Fruit fly (Drosophila melanogaster): Measurements from ENCODE around the gene croc.

Gene croc

dm6 chr3L:21516716-21517266, 40.5 kb upstream of the croc start (continued):
- TF ChIP-seq wdn (GFP tag; IDR thresholded peaks at IDR 0.05) (no peak), Sry-δ (GFP tag; optimal IDR thresholded peaks at IDR 0.05) (peak; percentile 39), Meics (GFP tag; optimal IDR thresholded peaks at IDR 0.05) (no peak), Hr3 (GFP tag; optimal IDR thresholded peaks at IDR 0.05) (no peak), Nf-YB (GFP tag; optimal IDR thresholded peaks at IDR 0.05) (peak; percentile 7), eve (GFP tag; optimal IDR thresholded peaks at IDR 0.05) (no peak), CG6765 (GFP tag; optimal IDR thresholded peaks at IDR 0.05) (no peak), abd-A (tag; optimal IDR thresholded peaks at IDR 0.05) (no peak), Rfx (GFP tag; IDR thresholded peaks at IDR 0.05) (0 out of 2 replicates have a peak, but pooled peaks have one; percentile 7), Ptx1 (GFP tag; IDR thresholded peaks at IDR 0.05) (no peak), jing (GFP tag; optimal IDR thresholded peaks at IDR 0.05) (no peak), CG2712 (tag; optimal IDR thresholded peaks at IDR 0.05) (peak; percentile 29), cwo (GFP tag; optimal IDR thresholded peaks at IDR 0.05) (no peak), CG32767 (GFP tag; IDR thresholded peaks at IDR 0.05) (no peak), CG13296 (GFP tag; optimal IDR thresholded peaks at IDR 0.05) (no peak), ranshi (GFP tag; IDR thresholded peaks at IDR 0.05) (no peak), dmrt11E (tag; optimal IDR thresholded peaks at IDR 0.05) (peak; percentile 1), Six4 (GFP tag; optimal IDR thresholded peaks at IDR 0.05) (no peak), pfk (GFP tag; optimal IDR thresholded peaks at IDR 0.05) (no peak), CG6854 (GFP tag; optimal IDR thresholded peaks at IDR 0.05) (no peak), MTF-1 (GFP tag; optimal IDR thresholded peaks at IDR 0.05; ENCODE audit: borderline replicate concordance) (no peak), ase (GFP tag; IDR thresholded peaks at IDR 0.05) (no peak), CG7963 (GFP tag; IDR thresholded peaks at IDR 0.05; ENCODE audit: partially characterized antibody) (no peak), CG14860 (GFP tag; IDR thresholded peaks at IDR 0.05; ENCODE audit: partially characterized antibody) (no peak), insv (GFP tag; optimal IDR thresholded peaks at IDR 0.05) (no peak), Abd-B (GFP tag; optimal IDR thresholded peaks at IDR 0.05) (no peak), CG34422 (GFP tag; IDR thresholded peaks at IDR 0.05) (no peak; the same call in 2 of the 3 replicates), lov (optimal IDR thresholded peaks at IDR 0.05) (no peak), lov (GFP tag; IDR thresholded peaks at IDR 0.05) (no peak), ap (GFP tag; IDR thresholded peaks at IDR 0.05) (no peak), CG10959 (GFP tag; IDR thresholded peaks at IDR 0.05) (no peak), CG5953 (GFP tag; IDR thresholded peaks at IDR 0.05) (no peak), disco-r (GFP tag; optimal IDR thresholded peaks at IDR 0.05) (no peak), CG9932 (GFP tag; IDR thresholded peaks at IDR 0.05) (no peak), Drgx (GFP tag; IDR thresholded peaks at IDR 0.05) (no peak), CG4404 (GFP tag; IDR thresholded peaks at IDR 0.05) (no peak), CrebB (tag; optimal IDR thresholded peaks at IDR 0.05) (no peak), ERR (GFP tag; optimal IDR thresholded peaks at IDR 0.05) (no peak), fd3F (GFP tag; optimal IDR thresholded peaks at IDR 0.05) (no peak), org-1 (GFP tag; optimal IDR thresholded peaks at IDR 0.05) (no peak), vfl (GFP tag; optimal IDR thresholded peaks at IDR 0.05) (peak; percentile 37), CG6175 (GFP tag; IDR thresholded peaks at IDR 0.05) (no peak), CG10431 (GFP tag; optimal IDR thresholded peaks at IDR 0.05) (peak; percentile 85), chinmo (GFP tag; IDR thresholded peaks at IDR 0.05; ENCODE audit: partially characterized antibody) (no peak), B-H2 (GFP tag; optimal IDR thresholded peaks at IDR 0.05) (no peak), Poxn (GFP tag; IDR thresholded peaks at IDR 0.05) (no peak), pros (GFP tag; optimal IDR thresholded peaks at IDR 0.05) (no peak), Lpt (GFP tag; optimal IDR thresholded peaks at IDR 0.05) (no peak), Rx (GFP tag; IDR thresholded peaks at IDR 0.05) (no peak), CG14965 (GFP tag; optimal IDR thresholded peaks at IDR 0.05; ENCODE audit: borderline replicate concordance) (no peak), CG9876 (GFP tag; optimal IDR thresholded peaks at IDR 0.05) (no peak), rib (GFP tag; IDR thresholded peaks at IDR 0.05) (no peak)
